Fruit fly (Drosophila melanogaster): ENCODE data around the gene mid.
A peak's percentile ranks its signal among the peaks of the same experiment; 100 is the strongest.

DNA sequence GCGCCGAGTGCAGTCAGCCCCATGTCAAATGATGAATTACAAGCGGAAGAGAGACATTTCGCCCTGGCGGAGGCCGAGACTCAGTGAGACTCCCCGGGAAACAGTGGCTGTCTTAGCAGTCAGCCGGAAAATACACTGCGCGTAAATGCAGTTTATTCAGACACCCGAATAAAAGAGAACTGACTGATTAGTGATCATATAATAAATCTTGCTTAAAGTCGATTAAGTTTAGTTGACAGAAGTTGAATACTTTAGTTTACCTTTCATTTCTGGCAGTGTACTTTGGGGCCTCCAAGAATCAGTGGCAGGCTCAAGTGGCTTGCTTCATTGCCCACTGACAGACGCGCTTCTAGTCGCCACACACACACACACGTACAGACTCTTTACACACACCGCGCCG lies 29.8 kb downstream of the mid start:
- TF ChIP-seq Blimp-1 (GFP tag; optimal IDR thresholded peaks at IDR 0.05) (no peak), CG10669 (GFP tag; optimal IDR thresholded peaks at IDR 0.05) (peak; percentile 81), topi (GFP tag; optimal IDR thresholded peaks at IDR 0.05) (peak; percentile 51), Hr38 (GFP tag; optimal IDR thresholded peaks at IDR 0.05) (no peak), CG11762 (GFP tag; optimal IDR thresholded peaks at IDR 0.05; ENCODE audit: insufficient read depth) (peak; percentile 55), CG6854 (GFP tag; optimal IDR thresholded peaks at IDR 0.05) (no peak), Ets21C (GFP tag; optimal IDR thresholded peaks at IDR 0.05) (no peak), Lpt (GFP tag; optimal IDR thresholded peaks at IDR 0.05) (peak; percentile 42), Eip93F (GFP tag; optimal IDR thresholded peaks at IDR 0.05) (no peak), CG8119 (GFP tag; IDR thresholded peaks at IDR 0.05) (peak; percentile 75), Gug (GFP tag; IDR thresholded peaks at IDR 0.05) (peak; percentile 56; the same call in 1 of the 2 replicates), Sox102F (GFP tag; optimal IDR thresholded peaks at IDR 0.05) (peak; percentile 30)

Data from whole organism, prepupa.